Worm (Caenorhabditis elegans) whole organism, L1 larva: ENCODE measurements around the gene C39B10.1.
A peak's percentile ranks its signal among the peaks of the same experiment; 100 is the strongest.

Source experiments
- C04F5.9 ChIP-seq: sonication (generic microtip); optimal IDR thresholded peaks from 2 replicates; lab custom pipeline; 2016; ENCODE audit warnings: missing genetic modification characterization, missing compliant biosample characterization
- C16A3.4 ChIP-seq: fragments of 150-350 bp; optimal IDR thresholded peaks from 2 replicates; lab custom pipeline; 2014; ENCODE audit warnings: missing biosample characterization, missing genetic modification characterization
- C34B4.2 ChIP-seq: sonication (generic microtip); optimal IDR thresholded peaks from 2 replicates; lab custom pipeline; 2017; ENCODE audit warnings: mild to moderate bottlenecking, missing genetic modification characterization, missing compliant biosample characterization
- F16B12.6 ChIP-seq: fragments of 150-350 bp; optimal IDR thresholded peaks from 2 replicates; lab custom pipeline; 2014; ENCODE audit warnings: missing biosample characterization, missing genetic modification characterization
- Y116A8C.19 ChIP-seq: sonication (generic microtip); optimal IDR thresholded peaks from 2 replicates; lab custom pipeline; 2016; ENCODE audit warnings: missing compliant biosample characterization, missing genetic modification characterization, borderline replicate concordance
- alr-1 ChIP-seq: fragments of 200-800 bp; sonication (Bioruptor generic); optimal IDR thresholded peaks from 2 replicates; lab custom pipeline; 2018; ENCODE audit warnings: borderline replicate concordance, mild to moderate bottlenecking, missing genetic modification characterization, missing compliant biosample characterization
- ceh-8 ChIP-seq: fragments of 200-800 bp; sonication (Bioruptor generic); optimal IDR thresholded peaks from 2 replicates; lab custom pipeline; 2018; ENCODE audit warnings: mild to moderate bottlenecking, missing genetic modification characterization, moderate library complexity, missing compliant biosample characterization
- ceh-88 ChIP-seq: fragments of 200-800 bp; sonication (Bioruptor generic); IDR thresholded peaks from 2 replicates; pipeline ENCODE4 v1.3.6; 2022; ENCODE audit warnings: missing genetic modification characterization, missing compliant biosample characterization
- ces-1 ChIP-seq: fragments of 150-350 bp; optimal IDR thresholded peaks from 2 replicates; lab custom pipeline; 2014; ENCODE audit warnings: missing biosample characterization, missing genetic modification reagents, missing genetic modification characterization
- dpl-1 ChIP-seq, 3 experiments: fragments of 150-350 bp in 2 of 3; sonication (generic microtip) in 1 of 3; optimal IDR thresholded peaks; 2 replicates each; lab custom pipeline; 2014 to 2017; ENCODE audit warnings: missing biosample characterization in 3 of 3, missing genetic modification characterization in 3 of 3, missing genetic modification reagents in 3 of 3
- dsc-1 ChIP-seq: sonication (generic microtip); optimal IDR thresholded peaks from 2 replicates; lab custom pipeline; 2016; ENCODE audit warnings: mild to moderate bottlenecking, missing genetic modification characterization, missing compliant biosample characterization
- efl-1 ChIP-seq, 4 experiments: fragments of 150-350 bp; optimal IDR thresholded peaks in 3 of 4; peaks in 1 of 4; 1 replicate in 1 of 4; 2 replicates in 3 of 4; lab custom pipeline; 2014; ENCODE audit warnings: missing biosample characterization in 2 of 4, missing genetic modification characterization in 2 of 4, missing genetic modification reagents in 2 of 4
- efl-3 ChIP-seq: fragments of 200-800 bp; sonication (Bioruptor generic); optimal IDR thresholded peaks from 2 replicates; lab custom pipeline; 2018; ENCODE audit warnings: mild to moderate bottlenecking, missing genetic modification characterization, missing compliant biosample characterization
- egl-13 ChIP-seq: sonication (generic microtip); optimal IDR thresholded peaks from 2 replicates; lab custom pipeline; 2016; ENCODE audit warnings: missing genotype, missing genetic modification reagents, missing genetic modification characterization, missing compliant biosample characterization
- egl-27 ChIP-seq, 2 experiments: fragments of 150-350 bp in 1 of 2; sonication (generic microtip); optimal IDR thresholded peaks; 3 replicates each; lab custom pipeline; 2017 to 2018; ENCODE audit warnings: missing biosample characterization in 2 of 2, missing genetic modification characterization in 2 of 2, missing genetic modification reagents in 2 of 2
- elt-2 ChIP-seq: sonication (generic microtip); optimal IDR thresholded peaks from 2 replicates; lab custom pipeline; 2016; ENCODE audit warnings: missing genetic modification characterization, mild to moderate bottlenecking, inconsistent platforms, missing compliant biosample characterization, missing genetic modification reagents
- elt-3 ChIP-seq, 6 experiments: fragments of 150-350 bp in 1 of 6; sonication (generic microtip); optimal IDR thresholded peaks; 2 replicates each; lab custom pipeline; 2017 to 2018; ENCODE audit warnings: missing biosample characterization in 6 of 6, missing genetic modification characterization in 6 of 6, inconsistent platforms in 1 of 6
- fkh-10 ChIP-seq: sonication (generic microtip); optimal IDR thresholded peaks from 2 replicates; lab custom pipeline; 2017; ENCODE audit warnings: missing biosample characterization, missing genetic modification reagents, missing genetic modification characterization
- fkh-4 ChIP-seq: sonication (generic microtip); optimal IDR thresholded peaks from 2 replicates; lab custom pipeline; 2016; ENCODE audit warnings: missing compliant biosample characterization, missing genetic modification characterization, borderline replicate concordance
- grh-1 ChIP-seq: fragments of 200-800 bp; sonication (Bioruptor generic); IDR thresholded peaks from 2 replicates; pipeline ENCODE4 v1.3.6; 2022; ENCODE audit warnings: missing genetic modification reagents, missing genetic modification characterization, missing compliant biosample characterization
- hlh-17 ChIP-seq: fragments of 200-800 bp; sonication (Bioruptor generic); optimal IDR thresholded peaks from 2 replicates; lab custom pipeline; 2018; ENCODE audit warnings: missing genetic modification characterization, mild to moderate bottlenecking, missing compliant biosample characterization, moderate library complexity, borderline replicate concordance
- hlh-4 ChIP-seq: sonication (generic microtip); optimal IDR thresholded peaks from 2 replicates; lab custom pipeline; 2016; ENCODE audit warnings: mild to moderate bottlenecking, missing genetic modification characterization, missing compliant biosample characterization
- isw-1 ChIP-seq: fragments of 200-800 bp; sonication (Bioruptor generic); IDR thresholded peaks from 2 replicates; pipeline ENCODE4 v1.3.6; 2022; ENCODE audit warnings: missing genetic modification characterization, missing compliant biosample characterization
- lin-13 ChIP-seq: fragments of 150-350 bp; optimal IDR thresholded peaks from 2 replicates; lab custom pipeline; 2014; ENCODE audit warnings: missing biosample characterization, missing genetic modification reagents, missing genetic modification characterization
- lin-35 ChIP-seq, 2 experiments: fragments of 150-350 bp; optimal IDR thresholded peaks; 2 replicates each; lab custom pipeline; 2014; ENCODE audit warnings: missing biosample characterization in 2 of 2, missing genetic modification characterization in 2 of 2, missing genetic modification reagents in 2 of 2
- lin-39 ChIP-seq: fragments of 150-350 bp; optimal IDR thresholded peaks from 2 replicates; lab custom pipeline; 2014; ENCODE audit warnings: missing biosample characterization, missing genetic modification reagents, missing genetic modification characterization
- lir-3 ChIP-seq: sonication (generic microtip); optimal IDR thresholded peaks from 2 replicates; lab custom pipeline; 2016; ENCODE audit warnings: mild to moderate bottlenecking, missing genetic modification characterization, moderate library complexity, missing compliant biosample characterization; ENCODE audit not compliant: poor library complexity
- lsy-2 ChIP-seq, 2 experiments: fragments of 150-350 bp; optimal IDR thresholded peaks; 2 replicates each; lab custom pipeline; 2014; ENCODE audit warnings: missing biosample characterization in 2 of 2, missing genetic modification characterization in 2 of 2
- mab-9 ChIP-seq: fragments of 200-800 bp; sonication (Bioruptor generic); IDR thresholded peaks from 2 replicates; pipeline ENCODE4 v1.3.6; 2022; ENCODE audit warnings: missing genetic modification reagents, missing genetic modification characterization, missing compliant biosample characterization
- mdl-1 ChIP-seq, 2 experiments: fragments of 150-350 bp; optimal IDR thresholded peaks; 2 replicates each; lab custom pipeline; 2014 to 2017; ENCODE audit warnings: missing biosample characterization in 2 of 2, missing genetic modification characterization in 2 of 2, inconsistent platforms in 1 of 2
- mef-2 ChIP-seq: fragments of 150-350 bp; optimal IDR thresholded peaks from 2 replicates; lab custom pipeline; 2014; ENCODE audit warnings: missing biosample characterization, missing genetic modification characterization
- mep-1 ChIP-seq: fragments of 150-350 bp; optimal IDR thresholded peaks from 2 replicates; lab custom pipeline; 2014; ENCODE audit warnings: missing biosample characterization, missing genetic modification characterization
- nhr-12 ChIP-seq: sonication (generic microtip); optimal IDR thresholded peaks from 2 replicates; lab custom pipeline; 2017; ENCODE audit warnings: missing biosample characterization, missing genetic modification characterization
- nhr-19 ChIP-seq: fragments of 200-800 bp; sonication (Bioruptor generic); conservative IDR thresholded peaks from 2 replicates; pipeline ENCODE4 v1.3.6; 2022; ENCODE audit warnings: missing genetic modification characterization, missing compliant biosample characterization
- nhr-237 ChIP-seq: fragments of 150-350 bp; optimal IDR thresholded peaks from 2 replicates; lab custom pipeline; 2014; ENCODE audit warnings: missing biosample characterization, missing genetic modification characterization
- nhr-47 ChIP-seq: sonication (generic microtip); optimal IDR thresholded peaks from 2 replicates; lab custom pipeline; 2016; ENCODE audit warnings: mild to moderate bottlenecking, missing genetic modification characterization, moderate library complexity, missing compliant biosample characterization
- nhr-76 ChIP-seq: sonication (generic microtip); optimal IDR thresholded peaks from 2 replicates; lab custom pipeline; 2017; ENCODE audit warnings: missing biosample characterization, missing genetic modification characterization
- nhr-77 ChIP-seq: fragments of 150-350 bp; optimal IDR thresholded peaks from 2 replicates; lab custom pipeline; 2014; ENCODE audit warnings: missing biosample characterization, missing genetic modification characterization
- nhr-84 ChIP-seq: sonication (generic microtip); optimal IDR thresholded peaks from 2 replicates; lab custom pipeline; 2017; ENCODE audit warnings: missing biosample characterization, missing genetic modification characterization
- pag-3 ChIP-seq: sonication (generic microtip); optimal IDR thresholded peaks from 2 replicates; lab custom pipeline; 2017; ENCODE audit warnings: missing genetic modification characterization, mild to moderate bottlenecking, missing compliant biosample characterization, antibody characterized with exemption, borderline replicate concordance; ENCODE audit not compliant: insufficient read depth
- pqm-1 ChIP-seq: sonication (generic microtip); optimal IDR thresholded peaks from 3 replicates; lab custom pipeline; 2017; ENCODE audit warnings: missing biosample characterization, missing genetic modification characterization
- skn-1 ChIP-seq: fragments of 150-350 bp; optimal IDR thresholded peaks from 2 replicates; lab custom pipeline; 2014; ENCODE audit warnings: missing biosample characterization, missing genetic modification characterization
- sox-4 ChIP-seq: sonication (generic microtip); optimal IDR thresholded peaks from 2 replicates; lab custom pipeline; 2016; ENCODE audit warnings: missing genetic modification characterization, missing compliant biosample characterization
- sup-37 ChIP-seq: fragments of 200-800 bp; sonication (Bioruptor generic); optimal IDR thresholded peaks from 2 replicates; lab custom pipeline; 2018; ENCODE audit warnings: mild to moderate bottlenecking, missing genetic modification characterization, missing compliant biosample characterization
- tbx-2 ChIP-seq: sonication (generic microtip); optimal IDR thresholded peaks from 2 replicates; lab custom pipeline; 2016; ENCODE audit warnings: missing genetic modification characterization, missing compliant biosample characterization
- unc-130 ChIP-seq: fragments of 150-350 bp; optimal IDR thresholded peaks from 2 replicates; lab custom pipeline; 2017; ENCODE audit warnings: missing biosample characterization, missing genetic modification characterization, inconsistent platforms
- unc-98 ChIP-seq: fragments of 200-800 bp; sonication (Bioruptor generic); IDR thresholded peaks from 2 replicates; pipeline ENCODE4 v1.3.6; 2022; ENCODE audit warnings: missing genetic modification characterization, missing compliant biosample characterization
- zag-1 ChIP-seq: fragments of 150-350 bp; optimal IDR thresholded peaks from 2 replicates; lab custom pipeline; 2014; ENCODE audit warnings: missing biosample characterization, missing genetic modification characterization
- zip-4 ChIP-seq: fragments of 200-800 bp; sonication (Bioruptor generic); optimal IDR thresholded peaks from 2 replicates; lab custom pipeline; 2018; ENCODE audit warnings: mild to moderate bottlenecking, missing genetic modification characterization, moderate library complexity, missing compliant biosample characterization
- ztf-11 ChIP-seq, 2 experiments: sonication (generic microtip); optimal IDR thresholded peaks; 2 replicates each; lab custom pipeline; 2016 to 2017; ENCODE audit warnings: missing genetic modification characterization in 2 of 2, missing biosample characterization in 1 of 2, missing compliant biosample characterization in 1 of 2
- ztf-4 ChIP-seq: fragments of 150-350 bp; optimal IDR thresholded peaks from 2 replicates; lab custom pipeline; 2014; ENCODE audit warnings: missing biosample characterization, missing genetic modification characterization

The C39B10.1 gene

ce11 chrX:10419743-10420142 is 43.7 kb downstream of the C39B10.1 start, which contains the start of gene cdk-11.2 (continued):
- TF ChIP-seq pag-3 (tag; lab: Kevin White, UChicago) = no peak
- TF ChIP-seq ztf-4 (tag; lab: Kevin White, UChicago) = no peak
- TF ChIP-seq nhr-76 (tag; lab: Kevin White, UChicago) = no peak
- no peak for TF ChIP-seq zag-1 (tag; lab: Kevin White, UChicago)
- TF ChIP-seq hlh-17 (GFP tag; lab: Kevin White, UChicago) = no peak
- no peak for TF ChIP-seq ces-1
- no peak for TF ChIP-seq dsc-1 (tag; lab: Kevin White, UChicago)
- no peak for TF ChIP-seq sox-4 (tag; lab: Kevin White, UChicago)
- TF ChIP-seq alr-1 (tag; lab: Kevin White, UChicago) = no peak
- no peak for TF ChIP-seq nhr-84 (tag; lab: Kevin White, UChicago)
- TF ChIP-seq lin-39 (tag; lab: Kevin White, UChicago) = no peak
- TF ChIP-seq efl-1 (optimal IDR thresholded peaks at IDR 0.05; lab: Kevin White, UChicago) = peak; percentile 55 to 61
- TF ChIP-seq efl-1 (GFP tag; optimal IDR thresholded peaks at IDR 0.05 in 1 of 2; lab: Kevin White, UChicago) = peak; percentile 34 to 91
- no peak for TF ChIP-seq egl-13 (tag; lab: Kevin White, UChicago)
- no peak for TF ChIP-seq Y116A8C.19 (tag; lab: Kevin White, UChicago)
- no peak for TF ChIP-seq efl-3 (GFP tag; lab: Kevin White, UChicago)
- peak; percentile 55 for TF ChIP-seq nhr-19 (GFP tag; lab: Robert Waterston, UW)
- TF ChIP-seq dpl-1 (GFP tag; optimal IDR thresholded peaks at IDR 0.05; lab: Kevin White, UChicago) = peak; percentile 35 to 63 (median 40)
- TF ChIP-seq lsy-2 (tag; optimal IDR thresholded peaks at IDR 0.05; lab: Kevin White, UChicago) = peak; percentile 47 to 74
- TF ChIP-seq unc-98 (GFP tag; lab: Robert Waterston, UW) = no peak
- TF ChIP-seq ceh-8 (GFP tag; lab: Kevin White, UChicago) = no peak
- no peak for TF ChIP-seq ceh-88
- no peak for TF ChIP-seq egl-27 (tag; optimal IDR thresholded peaks at IDR 0.05; lab: Kevin White, UChicago)
- TF ChIP-seq ztf-11 (tag; optimal IDR thresholded peaks at IDR 0.05; lab: Kevin White, UChicago) = peak in 1 of 2 experiments; percentile 3
- TF ChIP-seq lir-3 (tag; lab: Kevin White, UChicago) = peak; percentile 15
- peak; percentile 85 for TF ChIP-seq skn-1 (tag; lab: Kevin White, UChicago)
- TF ChIP-seq C04F5.9 (tag; lab: Kevin White, UChicago) = no peak
- no peak for TF ChIP-seq fkh-4 (tag; lab: Kevin White, UChicago)
- TF ChIP-seq mdl-1 (tag; optimal IDR thresholded peaks at IDR 0.05; lab: Kevin White, UChicago) = peak in 1 of 2 experiments; percentile 47
- peak; percentile 21; the same call in 1 of the 2 replicates for TF ChIP-seq isw-1
- no peak for TF ChIP-seq sup-37
- peak; percentile 97 for TF ChIP-seq F16B12.6 (tag; lab: Kevin White, UChicago)
- TF ChIP-seq elt-2 (tag; lab: Kevin White, UChicago) = no peak
- no peak for TF ChIP-seq C34B4.2 (tag; lab: Kevin White, UChicago)
- no peak for TF ChIP-seq mab-9 (GFP tag; lab: Robert Waterston, UW)
- TF ChIP-seq C16A3.4 (tag; lab: Kevin White, UChicago) = peak; percentile 70
- TF ChIP-seq zip-4 (GFP tag; lab: Kevin White, UChicago) = peak; percentile 73
- no peak for TF ChIP-seq fkh-10 (GFP tag; lab: Kevin White, UChicago)
- no peak for TF ChIP-seq mef-2 (tag; lab: Kevin White, UChicago)
- TF ChIP-seq nhr-47 (tag; lab: Kevin White, UChicago) = peak; percentile 60
- TF ChIP-seq unc-130 (tag; lab: Kevin White, UChicago) = peak; percentile 52
- peak; percentile 37 for TF ChIP-seq nhr-77 (tag; lab: Kevin White, UChicago)
- peak in 2 of 6 experiments; percentile 39 to 41 for TF ChIP-seq elt-3 (tag; optimal IDR thresholded peaks at IDR 0.05; lab: Kevin White, UChicago)
- TF ChIP-seq pqm-1 (tag; lab: Kevin White, UChicago) = no peak
- peak; percentile 9 for TF ChIP-seq tbx-2 (tag; lab: Kevin White, UChicago)
- TF ChIP-seq lin-13 (GFP tag; lab: Kevin White, UChicago) = no peak
- TF ChIP-seq nhr-237 (tag; lab: Kevin White, UChicago) = no peak
- TF ChIP-seq grh-1 (GFP tag; lab: Robert Waterston, UW) = no peak; the same call in 1 of the 2 replicates
- peak; percentile 43 to 77 for TF ChIP-seq lin-35 (GFP tag; optimal IDR thresholded peaks at IDR 0.05; lab: Kevin White, UChicago)
- no peak for TF ChIP-seq nhr-12 (tag; lab: Kevin White, UChicago)
- TF ChIP-seq hlh-4 = no peak
- peak; percentile 90 for TF ChIP-seq mep-1
